Worm (Caenorhabditis elegans): ENCODE data around the gene fbxb-62.

ce11 chrV:19262349-19262748 is 39.5 kb downstream of the fbxb-62 start, which contains the start of gene F21D9.2:
- no peak for TF ChIP-seq hmbx-1 (tag; optimal IDR thresholded peaks at IDR 0.05)
- no peak for TF ChIP-seq aly-1 (tag; optimal IDR thresholded peaks at IDR 0.05)
- no peak for TF ChIP-seq hmg-4 (GFP tag; optimal IDR thresholded peaks at IDR 0.05)
- no peak for TF ChIP-seq hnd-1 (tag; optimal IDR thresholded peaks at IDR 0.05)
- no peak for TF ChIP-seq flt-1 (GFP tag; IDR thresholded peaks at IDR 0.05)
- no peak for TF ChIP-seq ama-1 (optimal IDR thresholded peaks at IDR 0.05)
- TF ChIP-seq ceh-36 (tag; optimal IDR thresholded peaks at IDR 0.05) = no peak
- TF ChIP-seq B0310.2 (tag; optimal IDR thresholded peaks at IDR 0.05) = no peak
- TF ChIP-seq scrt-1 (GFP tag; IDR thresholded peaks at IDR 0.05) = no peak
- TF ChIP-seq tbx-37 (GFP tag; conservative IDR thresholded peaks at IDR 0.05) = no peak
- TF ChIP-seq sea-1 (GFP tag; conservative IDR thresholded peaks at IDR 0.05) = no peak
- no peak for TF ChIP-seq tbx-11 (GFP tag; IDR thresholded peaks at IDR 0.05)
